Fruit fly (Drosophila melanogaster): ENCODE measurements around the gene CG9500.

- TF ChIP-seq btn (GFP tag; optimal IDR thresholded peaks at IDR 0.05) (no peak), CG12236 (GFP tag; optimal IDR thresholded peaks at IDR 0.05) (no peak), br (optimal IDR thresholded peaks at IDR 0.05) (no peak), CG8281 (tag; optimal IDR thresholded peaks at IDR 0.05) (no peak), kay (GFP tag; optimal IDR thresholded peaks at IDR 0.05) (no peak), dm (GFP tag; optimal IDR thresholded peaks at IDR 0.05) (no peak), mam (GFP tag; optimal IDR thresholded peaks at IDR 0.05) (no peak)
Measured at dm6 chr2L:6356134-6356533, 2.0 kb downstream of the CG9500 start.

All from whole organism, embryonic.